Fruit fly (Drosophila melanogaster) Kc167 (cell line): ENCODE data around the gene PyK.

Source experiments
- Myc ChIP-seq: fragments of >200 bp; optimal IDR thresholded peaks from 2 replicates; lab custom pipeline; 2017; ENCODE audit warnings: missing external identifiers
- Sin3A ChIP-seq: fragments of >200 bp; optimal IDR thresholded peaks from 2 replicates; lab custom pipeline; 2018; ENCODE audit warnings: missing external identifiers
- h ChIP-seq: fragments of >200 bp; optimal IDR thresholded peaks from 3 replicates; lab custom pipeline; 2018; ENCODE audit warnings: missing external identifiers
- insv ChIP-seq: fragments of >200 bp; optimal IDR thresholded peaks from 3 replicates; lab custom pipeline; 2018; ENCODE audit warnings: missing external identifiers
- psq ChIP-seq: fragments of >200 bp; optimal IDR thresholded peaks from 2 replicates; lab custom pipeline; 2017; ENCODE audit warnings: missing external identifiers
- ttk ChIP-seq: sonication (Bioruptor generic); optimal IDR thresholded peaks from 2 replicates; lab custom pipeline; 2017; ENCODE audit warnings: missing external identifiers

dm6 chr3R:22339510-22339909 lies 27.8 kb upstream of the PyK start:
- TF ChIP-seq psq (lab: Kevin White, UChicago) (no peak), Myc (no peak), ttk (lab: Kevin White, UChicago) (no peak), h (no peak), insv (lab: Kevin White, UChicago) (no peak), Sin3A (lab: Kevin White, UChicago) (no peak)
